Fruit fly (Drosophila melanogaster): Measurements from ENCODE around the gene CG14881.

The CG14881 gene

dm6 chr3R:16434599-16434998 lies at the start of gene CG14881:
Gene CG14881, plus strand, starts transcription at chr3R:16434899.
- no peak for TF ChIP-seq fru (GFP tag; optimal IDR thresholded peaks at IDR 0.05)
- no peak for TF ChIP-seq Hr83 (GFP tag; optimal IDR thresholded peaks at IDR 0.05; ENCODE audit: poor library complexity, severe bottlenecking)
- no peak for TF ChIP-seq sv (GFP tag; optimal IDR thresholded peaks at IDR 0.05)
- TF ChIP-seq Hr78 (GFP tag; optimal IDR thresholded peaks at IDR 0.05) = no peak
- TF ChIP-seq tai (GFP tag; optimal IDR thresholded peaks at IDR 0.05) = no peak
- TF ChIP-seq dmrt93B (GFP tag; optimal IDR thresholded peaks at IDR 0.05) = no peak
- TF ChIP-seq Sp1 (GFP tag; optimal IDR thresholded peaks at IDR 0.05) = no peak
- no peak for TF ChIP-seq jim (GFP tag; optimal IDR thresholded peaks at IDR 0.05)
- no peak for TF ChIP-seq Jra (GFP tag; optimal IDR thresholded peaks at IDR 0.05)
- TF ChIP-seq sage (GFP tag; optimal IDR thresholded peaks at IDR 0.05) = no peak
- no peak for TF ChIP-seq dsf (GFP tag; optimal IDR thresholded peaks at IDR 0.05; ENCODE audit: borderline replicate concordance)
- TF ChIP-seq psq (GFP tag; optimal IDR thresholded peaks at IDR 0.05) = no peak
- no peak for TF ChIP-seq lola (GFP tag; optimal IDR thresholded peaks at IDR 0.05)

- TF ChIP-seq N (GFP tag; optimal IDR thresholded peaks at IDR 0.05) (no peak), OdsH (GFP tag; optimal IDR thresholded peaks at IDR 0.05) (no peak), HLH106 (tag; optimal IDR thresholded peaks at IDR 0.05) (no peak), Hr83 (GFP tag; optimal IDR thresholded peaks at IDR 0.05; ENCODE audit: poor library complexity, severe bottlenecking) (no peak), fru (GFP tag; optimal IDR thresholded peaks at IDR 0.05) (no peak), Dfd (GFP tag; optimal IDR thresholded peaks at IDR 0.05) (no peak), GATAd (GFP tag; optimal IDR thresholded peaks at IDR 0.05) (no peak), usp (GFP tag; optimal IDR thresholded peaks at IDR 0.05) (no peak), woc (GFP tag; optimal IDR thresholded peaks at IDR 0.05) (no peak), sv (GFP tag; optimal IDR thresholded peaks at IDR 0.05) (no peak), psq (GFP tag; optimal IDR thresholded peaks at IDR 0.05) (no peak), Sp1 (GFP tag; optimal IDR thresholded peaks at IDR 0.05) (no peak), pan (optimal IDR thresholded peaks at IDR 0.05) (no peak), foxo (GFP tag; optimal IDR thresholded peaks at IDR 0.05) (no peak), CrebA (GFP tag; optimal IDR thresholded peaks at IDR 0.05; ENCODE audit: borderline replicate concordance) (no peak)
These were observed 49.1 kb upstream of the CG14881 start for dm6 chr3R:16385586-16385985.

- TF ChIP-seq OdsH (GFP tag; optimal IDR thresholded peaks at IDR 0.05) = no peak
- no peak for TF ChIP-seq Sp1 (GFP tag; optimal IDR thresholded peaks at IDR 0.05)
- TF ChIP-seq Hr83 (GFP tag; optimal IDR thresholded peaks at IDR 0.05; ENCODE audit: poor library complexity, severe bottlenecking) = no peak
- TF ChIP-seq lola (GFP tag; optimal IDR thresholded peaks at IDR 0.05) = no peak
- TF ChIP-seq pan (optimal IDR thresholded peaks at IDR 0.05) = no peak
These were observed 47.7 kb upstream of the CG14881 start for dm6 chr3R:16387039-16387438.

dm6 chr3R:16389117-16389516 lies 45.6 kb upstream of the CG14881 start:
- TF ChIP-seq brk (GFP tag; optimal IDR thresholded peaks at IDR 0.05) (no peak), dsf (GFP tag; optimal IDR thresholded peaks at IDR 0.05; ENCODE audit: borderline replicate concordance) (no peak), Jra (GFP tag; optimal IDR thresholded peaks at IDR 0.05) (no peak), Dfd (GFP tag; optimal IDR thresholded peaks at IDR 0.05) (no peak), Rel (GFP tag; optimal IDR thresholded peaks at IDR 0.05) (no peak), Rel (tag; optimal IDR thresholded peaks at IDR 0.05) (no peak), h (GFP tag; optimal IDR thresholded peaks at IDR 0.05) (no peak), N (GFP tag; optimal IDR thresholded peaks at IDR 0.05) (no peak)

DNA sequence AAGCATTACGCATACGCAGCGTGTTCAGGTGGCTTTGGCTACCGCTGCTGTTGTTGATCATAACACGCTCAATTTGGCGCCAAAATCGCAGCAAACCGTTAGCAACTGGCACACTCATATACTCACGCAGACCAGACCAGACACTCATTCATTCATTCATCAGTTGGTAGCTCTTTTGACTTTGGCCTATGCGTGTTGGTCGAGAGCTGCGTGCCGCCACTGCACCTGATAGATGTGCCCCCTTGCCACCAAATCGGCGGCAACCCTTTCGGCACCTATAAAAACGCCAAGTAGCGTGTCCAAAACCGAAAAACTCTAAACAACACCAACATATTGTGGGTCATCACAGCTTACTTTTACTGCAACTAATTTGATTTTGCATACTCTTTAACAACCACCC lies 40.2 kb upstream of the CG14881 start:
- no peak for TF ChIP-seq CG32264 (GFP tag; optimal IDR thresholded peaks at IDR 0.05)
- no peak for TF ChIP-seq CrebA (GFP tag; optimal IDR thresholded peaks at IDR 0.05; ENCODE audit: borderline replicate concordance)
- TF ChIP-seq Rel (GFP tag; optimal IDR thresholded peaks at IDR 0.05) = no peak
- TF ChIP-seq Rel (tag; optimal IDR thresholded peaks at IDR 0.05) = no peak
- TF ChIP-seq woc (GFP tag; optimal IDR thresholded peaks at IDR 0.05) = no peak
- no peak for TF ChIP-seq brk (GFP tag; optimal IDR thresholded peaks at IDR 0.05)
- no peak for TF ChIP-seq HLH106 (tag; optimal IDR thresholded peaks at IDR 0.05)
- no peak for TF ChIP-seq pan (optimal IDR thresholded peaks at IDR 0.05)
- no peak for TF ChIP-seq OdsH (GFP tag; optimal IDR thresholded peaks at IDR 0.05)
- no peak for TF ChIP-seq Hr78 (GFP tag; optimal IDR thresholded peaks at IDR 0.05)
- TF ChIP-seq fru (GFP tag; optimal IDR thresholded peaks at IDR 0.05) = no peak
- TF ChIP-seq dsf (GFP tag; optimal IDR thresholded peaks at IDR 0.05; ENCODE audit: borderline replicate concordance) = no peak
- no peak for TF ChIP-seq tai (GFP tag; optimal IDR thresholded peaks at IDR 0.05)
- TF ChIP-seq Hnf4 (GFP tag; optimal IDR thresholded peaks at IDR 0.05) = no peak
- TF ChIP-seq jim (GFP tag; optimal IDR thresholded peaks at IDR 0.05) = no peak
- TF ChIP-seq foxo (GFP tag; optimal IDR thresholded peaks at IDR 0.05) = no peak
- TF ChIP-seq dmrt93B (GFP tag; optimal IDR thresholded peaks at IDR 0.05) = no peak
- TF ChIP-seq Sp1 (GFP tag; optimal IDR thresholded peaks at IDR 0.05) = no peak
- TF ChIP-seq sv (GFP tag; optimal IDR thresholded peaks at IDR 0.05) = no peak

Data from whole organism, wandering third instar larva.